In the genomic region with DNA sequence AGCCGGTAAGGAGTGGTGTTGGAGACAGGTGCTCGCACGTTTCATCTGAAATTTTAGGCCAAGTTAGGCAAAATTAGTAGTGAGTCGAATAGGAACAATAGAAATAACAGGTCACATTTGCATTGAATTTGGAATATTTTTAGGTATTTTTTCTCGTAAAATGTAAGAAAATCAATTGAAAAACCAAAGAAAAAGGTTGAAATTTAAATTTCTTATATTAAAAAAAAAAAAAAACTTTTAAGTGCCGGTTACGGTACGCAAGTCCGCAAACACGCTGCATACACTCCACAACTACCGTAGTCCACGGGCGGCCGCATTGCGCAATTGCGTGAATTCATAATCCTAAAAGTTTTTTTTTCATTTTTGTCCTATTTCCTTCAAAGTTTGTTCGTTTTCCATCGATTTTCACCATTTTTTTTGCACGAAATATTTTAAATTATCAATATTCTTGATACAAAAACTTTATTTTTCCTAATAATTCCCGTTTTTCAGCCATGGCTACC, we compare ENCODE assay signal across 3 worm cellular contexts.
A peak's percentile ranks its signal among the peaks of the same experiment; 100 is the strongest.
TF ChIP-seq lines count a peak whose summit lies in the region.

Y111B2A.1 (minus strand) TSS at position 51 of the 503 bp plus-strand sequence.
Y111B2A.2 (plus strand) TSS at position 493 of the 503 bp plus-strand sequence.

TF ChIP-seq in whole organism, L4 larva, 104 proteins besides CTCF, POLR2A, EP300 and RAD21:
- TF ChIP-seq Y75B8A.6 (GFP tag; IDR thresholded peaks at IDR 0.05; lab: Robert Waterston, UW), result no peak
- TF ChIP-seq fos-1 (tag; optimal IDR thresholded peaks at IDR 0.05; lab: Kevin White, UChicago), result no peak
- no peak for TF ChIP-seq saeg-2 (GFP tag; IDR thresholded peaks at IDR 0.05; lab: Robert Waterston, UW)
- no peak for TF ChIP-seq zip-2 (tag; optimal IDR thresholded peaks at IDR 0.05; lab: Kevin White, UChicago)
- peak; percentile 49 for TF ChIP-seq unc-130 (GFP tag; optimal IDR thresholded peaks at IDR 0.05; lab: Kevin White, UChicago)
- peak; percentile 34 for TF ChIP-seq mes-2 (tag; optimal IDR thresholded peaks at IDR 0.05; lab: Kevin White, UChicago; ENCODE audit: poor library complexity, severe bottlenecking)
- TF ChIP-seq spr-1 (tag; optimal IDR thresholded peaks at IDR 0.05; lab: Kevin White, UChicago), result no peak
- TF ChIP-seq nhr-111 (GFP tag; optimal IDR thresholded peaks at IDR 0.05; lab: Kevin White, UChicago), result no peak
- TF ChIP-seq daf-16 (GFP tag; optimal IDR thresholded peaks at IDR 0.05; lab: Kevin White, UChicago), result no peak
- no peak for TF ChIP-seq daf-16 (tag; optimal IDR thresholded peaks at IDR 0.05; lab: Kevin White, UChicago)
- no peak for TF ChIP-seq cey-2 (tag; optimal IDR thresholded peaks at IDR 0.05; lab: Kevin White, UChicago; ENCODE audit: borderline replicate concordance, insufficient read depth)
- TF ChIP-seq nhr-42 (GFP tag; IDR thresholded peaks at IDR 0.05; lab: Robert Waterston, UW), result no peak
- peak; percentile 61 for TF ChIP-seq lin-38 (GFP tag; IDR thresholded peaks at IDR 0.05; lab: Robert Waterston, UW)
- TF ChIP-seq nhr-28 (tag; optimal IDR thresholded peaks at IDR 0.05; lab: Kevin White, UChicago), result no peak
- TF ChIP-seq lim-7 (GFP tag; IDR thresholded peaks at IDR 0.05; lab: Robert Waterston, UW), result no peak
TF ChIP-seq in whole organism, L4 larva: peak in this region for 3.

TF ChIP-seq in whole organism, mixed stage, embryonic, 35 proteins besides CTCF, POLR2A, EP300 and RAD21:
- no peak for TF ChIP-seq elt-3 (tag; optimal IDR thresholded peaks at IDR 0.05; lab: Kevin White, UChicago)
- TF ChIP-seq lsy-2 (tag; optimal IDR thresholded peaks at IDR 0.05; lab: Kevin White, UChicago), result peak; percentile 49

TF ChIP-seq in whole organism, young adult, 124 proteins besides CTCF, POLR2A, EP300 and RAD21:
- TF ChIP-seq F49E8.2 (tag; optimal IDR thresholded peaks at IDR 0.05; lab: Kevin White, UChicago; ENCODE audit: insufficient read depth) (peak; percentile 72), F57C9.4 (tag; optimal IDR thresholded peaks at IDR 0.05; lab: Kevin White, UChicago) (no peak), B0261.1 (tag; optimal IDR thresholded peaks at IDR 0.05; lab: Kevin White, UChicago) (no peak), attf-5 (GFP tag; optimal IDR thresholded peaks at IDR 0.05; lab: Kevin White, UChicago) (no peak), egl-44 (GFP tag; IDR thresholded peaks at IDR 0.05; lab: Robert Waterston, UW) (no peak), sdz-38 (tag; optimal IDR thresholded peaks at IDR 0.05; lab: Kevin White, UChicago) (no peak), let-526 (GFP tag; IDR thresholded peaks at IDR 0.05; lab: Robert Waterston, UW) (no peak), sea-2 (GFP tag; IDR thresholded peaks at IDR 0.05; lab: Robert Waterston, UW) (no peak), ama-1 (optimal IDR thresholded peaks at IDR 0.05; lab: Kevin White, UChicago) (no peak), ama-1 (GFP tag; optimal IDR thresholded peaks at IDR 0.05; lab: Kevin White, UChicago) (no peak), Y53G8AR.9 (GFP tag; conservative IDR thresholded peaks at IDR 0.05; lab: Robert Waterston, UW) (no peak), ekl-4 (GFP tag; IDR thresholded peaks at IDR 0.05; lab: Robert Waterston, UW) (no peak), athp-1 (tag; optimal IDR thresholded peaks at IDR 0.05; lab: Kevin White, UChicago) (no peak), tbx-9 (tag; optimal IDR thresholded peaks at IDR 0.05; lab: Kevin White, UChicago; ENCODE audit: borderline replicate concordance) (no peak), snpc-1.1 (tag; optimal IDR thresholded peaks at IDR 0.05; lab: Kevin White, UChicago; ENCODE audit: insufficient read depth) (no peak), C06A6.2 (GFP tag; conservative IDR thresholded peaks at IDR 0.05; lab: Robert Waterston, UW) (no peak), repo-1 (tag; optimal IDR thresholded peaks at IDR 0.05; lab: Kevin White, UChicago) (no peak), madf-10 (tag; optimal IDR thresholded peaks at IDR 0.05; lab: Kevin White, UChicago) (no peak), unc-130 (GFP tag; optimal IDR thresholded peaks at IDR 0.05; lab: Kevin White, UChicago) (peak; percentile 10), snpc-4 (GFP tag; optimal IDR thresholded peaks at IDR 0.05; lab: Kevin White, UChicago) (no peak), snpc-4 (tag; optimal IDR thresholded peaks at IDR 0.05; lab: Kevin White, UChicago) (peak in 1 of 4 experiments; percentile 24), dox-1 (GFP tag; IDR thresholded peaks at IDR 0.05; lab: Robert Waterston, UW) (no peak), pbrm-1 (GFP tag; IDR thresholded peaks at IDR 0.05; lab: Robert Waterston, UW) (peak; percentile 63; the same call in 1 of the 2 replicates), mel-28 (tag; optimal IDR thresholded peaks at IDR 0.05; lab: Kevin White, UChicago; ENCODE audit: borderline replicate concordance) (no peak), lin-26 (GFP tag; IDR thresholded peaks at IDR 0.05; lab: Robert Waterston, UW) (no peak), D2030.7 (GFP tag; IDR thresholded peaks at IDR 0.05; lab: Robert Waterston, UW) (peak; percentile 67; the same call in 1 of the 2 replicates), madf-3 (GFP tag; IDR thresholded peaks at IDR 0.05; lab: Robert Waterston, UW) (peak; percentile 38; the same call in 1 of the 2 replicates), let-607 (tag; optimal IDR thresholded peaks at IDR 0.05; lab: Kevin White, UChicago) (no peak), F37B4.10 (GFP tag; IDR thresholded peaks at IDR 0.05; lab: Robert Waterston, UW) (no peak), hsf-1 (GFP tag; IDR thresholded peaks at IDR 0.05; lab: Robert Waterston, UW) (no peak), nhr-80 (tag; optimal IDR thresholded peaks at IDR 0.05; lab: Kevin White, UChicago) (no peak), rec-8 (tag; optimal IDR thresholded peaks at IDR 0.05; lab: Kevin White, UChicago) (no peak), lin-54 (GFP tag; optimal IDR thresholded peaks at IDR 0.05; lab: Kevin White, UChicago) (peak; percentile 48), B0019.2 (GFP tag; conservative IDR thresholded peaks at IDR 0.05; lab: Robert Waterston, UW) (peak; percentile 71), egl-18 (GFP tag; IDR thresholded peaks at IDR 0.05; lab: Robert Waterston, UW) (no peak), aptf-3 (GFP tag; IDR thresholded peaks at IDR 0.05; lab: Robert Waterston, UW) (no peak), F22D6.2 (tag; optimal IDR thresholded peaks at IDR 0.05; lab: Kevin White, UChicago) (no peak), atf-7 (tag; optimal IDR thresholded peaks at IDR 0.05; lab: Kevin White, UChicago) (no peak), ceh-58 (GFP tag; IDR thresholded peaks at IDR 0.05; lab: Robert Waterston, UW) (no peak), hlh-26 (GFP tag; conservative IDR thresholded peaks at IDR 0.05; lab: Robert Waterston, UW) (no peak), mxl-1 (tag; optimal IDR thresholded peaks at IDR 0.05; lab: Kevin White, UChicago) (no peak), efl-1 (GFP tag; optimal IDR thresholded peaks at IDR 0.05; lab: Kevin White, UChicago) (peak; percentile 52), madf-8 (GFP tag; conservative IDR thresholded peaks at IDR 0.05; lab: Robert Waterston, UW) (peak; percentile 38), bed-1 (GFP tag; IDR thresholded peaks at IDR 0.05; lab: Robert Waterston, UW) (no peak), hmg-1.2 (GFP tag; IDR thresholded peaks at IDR 0.05; lab: Robert Waterston, UW) (peak; percentile 20; the same call in 1 of the 2 replicates), Y79H2A.3 (GFP tag; conservative IDR thresholded peaks at IDR 0.05; lab: Robert Waterston, UW) (no peak), dpl-1 (GFP tag; optimal IDR thresholded peaks at IDR 0.05; lab: Kevin White, UChicago) (peak; percentile 29), ztf-3 (GFP tag; optimal IDR thresholded peaks at IDR 0.05; lab: Kevin White, UChicago) (no peak), hmg-20 (GFP tag; IDR thresholded peaks at IDR 0.05; lab: Robert Waterston, UW) (no peak), cebp-2 (GFP tag; IDR thresholded peaks at IDR 0.05; lab: Robert Waterston, UW) (no peak), ceh-91 (GFP tag; IDR thresholded peaks at IDR 0.05; lab: Robert Waterston, UW) (peak; percentile 79), lsy-27 (tag; optimal IDR thresholded peaks at IDR 0.05; lab: Kevin White, UChicago; ENCODE audit: borderline replicate concordance, insufficient read depth) (no peak), ZK185.1 (tag; optimal IDR thresholded peaks at IDR 0.05; lab: Kevin White, UChicago; ENCODE audit: poor library complexity, severe bottlenecking) (no peak), tlf-1 (GFP tag; optimal IDR thresholded peaks at IDR 0.05; lab: Kevin White, UChicago) (no peak), die-1 (tag; optimal IDR thresholded peaks at IDR 0.05; lab: Kevin White, UChicago) (no peak), lsl-1 (GFP tag; optimal IDR thresholded peaks at IDR 0.05; lab: Kevin White, UChicago) (peak; percentile 98), madf-6 (GFP tag; IDR thresholded peaks at IDR 0.05; lab: Robert Waterston, UW) (peak; percentile 74), nfya-1 (tag; optimal IDR thresholded peaks at IDR 0.05; lab: Kevin White, UChicago; ENCODE audit: borderline replicate concordance, insufficient read depth) (no peak), rpc-1 (optimal IDR thresholded peaks at IDR 0.05; lab: Kevin White, UChicago) (no peak), rpc-1 (tag; optimal IDR thresholded peaks at IDR 0.05; lab: Kevin White, UChicago) (no peak), ztf-18 (tag; optimal IDR thresholded peaks at IDR 0.05; lab: Kevin White, UChicago) (no peak), F33H1.4 (GFP tag; IDR thresholded peaks at IDR 0.05; lab: Robert Waterston, UW) (peak; percentile 48), snpc-1.3 (tag; optimal IDR thresholded peaks at IDR 0.05; lab: Kevin White, UChicago; ENCODE audit: insufficient read depth) (peak; percentile 79), F10E7.11 (tag; optimal IDR thresholded peaks at IDR 0.05; lab: Kevin White, UChicago) (no peak), nhr-179 (tag; optimal IDR thresholded peaks at IDR 0.05; lab: Kevin White, UChicago) (no peak), snpc-3.4 (tag; optimal IDR thresholded peaks at IDR 0.05; lab: Kevin White, UChicago) (peak; percentile 51)
TF ChIP-seq in whole organism, young adult: peak in this region for 18.

Comparison
In these comparisons a context has a peak if more than half of its experiments do, and no peak if none do; other contexts are left out.
1. Of the 7 proteins assayed by ChIP-seq in both whole organism, young adult and whole organism, L4 larva: peak only in whole organism, young adult: F49E8.2 and dpl-1; only in whole organism, L4 larva: none; in both: unc-130; in neither: 3; mixed calls (peak in some experiments, not most) for 1.